Fruit fly (Drosophila melanogaster) Kc167 (cell line): ENCODE measurements around the gene CG10097.

Experiments used
- Myc ChIP-seq: fragments of >200 bp; optimal IDR thresholded peaks from 2 replicates; lab custom pipeline; 2017; ENCODE audit warnings: missing external identifiers
- h ChIP-seq: fragments of >200 bp; optimal IDR thresholded peaks from 3 replicates; lab custom pipeline; 2018; ENCODE audit warnings: missing external identifiers
- insv ChIP-seq: fragments of >200 bp; optimal IDR thresholded peaks from 3 replicates; lab custom pipeline; 2018; ENCODE audit warnings: missing external identifiers
- ttk ChIP-seq: sonication (Bioruptor generic); optimal IDR thresholded peaks from 2 replicates; lab custom pipeline; 2017; ENCODE audit warnings: missing external identifiers

DNA sequence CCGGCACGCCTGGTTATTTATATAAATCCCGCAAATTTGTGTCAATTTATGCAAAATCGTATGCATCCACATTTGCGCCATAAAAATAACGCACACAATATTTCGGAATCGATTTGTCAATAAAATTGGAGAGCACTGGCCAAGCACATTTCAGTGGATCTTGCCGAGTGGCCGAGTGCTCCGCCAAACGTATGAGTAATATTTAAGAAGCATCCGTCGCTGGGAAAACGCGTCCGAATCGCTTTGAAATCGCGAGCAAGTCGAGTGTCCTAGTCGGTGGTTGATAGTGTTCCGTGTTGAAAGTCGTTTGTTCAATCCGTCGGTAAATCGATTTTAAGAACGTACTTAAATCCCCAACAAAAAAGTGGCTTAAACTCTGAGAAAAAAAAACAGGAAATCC lies 8.8 kb downstream of the CG10097 start, which contains the start of gene CG33098:
- TF ChIP-seq ttk (lab: Kevin White, UChicago) (no peak), h (no peak), Myc (no peak), insv (lab: Kevin White, UChicago) (no peak)
